Worm (Caenorhabditis elegans): ENCODE measurements around the gene C36E8.4.

C36E8.4 gene

ce11 chrIII:4012036-4012435 is at the start of gene C36E8.4:
Gene C36E8.4, plus strand, starts transcription at chrIII:4012336.
- TF ChIP-seq nhr-23 (tag; optimal IDR thresholded peaks at IDR 0.05) (no peak), nhr-28 (tag; optimal IDR thresholded peaks at IDR 0.05) (no peak), ZK546.5 (tag; optimal IDR thresholded peaks at IDR 0.05) (no peak), fkh-10 (GFP tag; optimal IDR thresholded peaks at IDR 0.05) (no peak), ceh-28 (tag; optimal IDR thresholded peaks at IDR 0.05) (no peak), fkh-2 (tag; optimal IDR thresholded peaks at IDR 0.05) (no peak), lin-39 (tag; optimal IDR thresholded peaks at IDR 0.05) (no peak), lsy-12 (tag; optimal IDR thresholded peaks at IDR 0.05) (no peak), nhr-43 (tag; optimal IDR thresholded peaks at IDR 0.05; ENCODE audit: poor library complexity, severe bottlenecking) (no peak), unc-62 (GFP tag; optimal IDR thresholded peaks at IDR 0.05) (no peak), zag-1 (tag; optimal IDR thresholded peaks at IDR 0.05) (no peak), aly-2 (tag; optimal IDR thresholded peaks at IDR 0.05) (no peak), eor-1 (tag; optimal IDR thresholded peaks at IDR 0.05) (no peak), ama-1 (optimal IDR thresholded peaks at IDR 0.05) (no peak), lin-15B (tag; optimal IDR thresholded peaks at IDR 0.05) (no peak), skn-1 (tag; optimal IDR thresholded peaks at IDR 0.05) (no peak), nhr-237 (tag; optimal IDR thresholded peaks at IDR 0.05) (no peak), nhr-25 (tag; optimal IDR thresholded peaks at IDR 0.05) (no peak), nfya-1 (tag; optimal IDR thresholded peaks at IDR 0.05; ENCODE audit: insufficient read depth) (no peak)

ce11 chrIII:3964237-3964636 is 47.9 kb upstream of the C36E8.4 start, which contains the start of gene R10E9.2:
Gene R10E9.2, minus strand, starts transcription at chrIII:3964337.
- TF ChIP-seq fkh-10 (GFP tag; optimal IDR thresholded peaks at IDR 0.05) (no peak), nhr-11 (tag; optimal IDR thresholded peaks at IDR 0.05) (no peak), ztf-11 (tag; optimal IDR thresholded peaks at IDR 0.05) (no peak), unc-62 (GFP tag; optimal IDR thresholded peaks at IDR 0.05) (no peak), lsy-12 (tag; optimal IDR thresholded peaks at IDR 0.05) (no peak), R02D3.7 (tag; optimal IDR thresholded peaks at IDR 0.05) (no peak), nhr-12 (tag; optimal IDR thresholded peaks at IDR 0.05) (no peak), ama-1 (optimal IDR thresholded peaks at IDR 0.05) (no peak), nfya-1 (tag; optimal IDR thresholded peaks at IDR 0.05; ENCODE audit: insufficient read depth) (no peak), elt-1 (tag; optimal IDR thresholded peaks at IDR 0.05) (no peak), ceh-28 (tag; optimal IDR thresholded peaks at IDR 0.05) (no peak), hmg-11 (tag; optimal IDR thresholded peaks at IDR 0.05) (no peak), nhr-77 (tag; optimal IDR thresholded peaks at IDR 0.05) (no peak), sea-2 (GFP tag; optimal IDR thresholded peaks at IDR 0.05) (no peak), skn-1 (tag; optimal IDR thresholded peaks at IDR 0.05) (no peak), pha-4 (tag; optimal IDR thresholded peaks at IDR 0.05) (no peak)

- TF ChIP-seq ztf-11 (tag; optimal IDR thresholded peaks at IDR 0.05), result no peak
- TF ChIP-seq eor-1 (tag; optimal IDR thresholded peaks at IDR 0.05), result no peak
- TF ChIP-seq fkh-2 (tag; optimal IDR thresholded peaks at IDR 0.05), result no peak
- TF ChIP-seq daf-12 (tag; optimal IDR thresholded peaks at IDR 0.05), result no peak
- TF ChIP-seq nhr-76 (tag; optimal IDR thresholded peaks at IDR 0.05), result no peak
- no peak for TF ChIP-seq nhr-67 (tag; optimal IDR thresholded peaks at IDR 0.05)
- no peak for TF ChIP-seq elt-1 (tag; optimal IDR thresholded peaks at IDR 0.05)
- TF ChIP-seq nhr-11 (tag; optimal IDR thresholded peaks at IDR 0.05), result no peak
- TF ChIP-seq ama-1 (optimal IDR thresholded peaks at IDR 0.05), result no peak
- TF ChIP-seq elt-3 (tag; optimal IDR thresholded peaks at IDR 0.05), result no peak
- no peak for TF ChIP-seq zag-1 (tag; optimal IDR thresholded peaks at IDR 0.05)
- TF ChIP-seq R02D3.7 (tag; optimal IDR thresholded peaks at IDR 0.05), result no peak
- no peak for TF ChIP-seq lin-15B (tag; optimal IDR thresholded peaks at IDR 0.05)
- TF ChIP-seq ceh-82 (tag; optimal IDR thresholded peaks at IDR 0.05), result no peak
- no peak for TF ChIP-seq nhr-237 (tag; optimal IDR thresholded peaks at IDR 0.05)
- TF ChIP-seq ceh-9 (tag; optimal IDR thresholded peaks at IDR 0.05), result no peak
- no peak for TF ChIP-seq nhr-43 (tag; optimal IDR thresholded peaks at IDR 0.05; ENCODE audit: poor library complexity, severe bottlenecking)
- no peak for TF ChIP-seq sea-2 (GFP tag; optimal IDR thresholded peaks at IDR 0.05)
- TF ChIP-seq nhr-12 (tag; optimal IDR thresholded peaks at IDR 0.05), result no peak
Observed at ce11 chrIII:3966143-3966542, 46.0 kb upstream of the C36E8.4 start.

- TF ChIP-seq nfya-1 (tag; optimal IDR thresholded peaks at IDR 0.05; ENCODE audit: insufficient read depth) (no peak), lin-39 (tag; optimal IDR thresholded peaks at IDR 0.05) (peak; percentile 38), fkh-2 (tag; optimal IDR thresholded peaks at IDR 0.05) (no peak)
Observed at ce11 chrIII:3969133-3969532, 43.0 kb upstream of the C36E8.4 start.

ce11 chrIII:3970395-3970794 is 41.7 kb upstream of the C36E8.4 start:
- TF ChIP-seq fkh-10 (GFP tag; optimal IDR thresholded peaks at IDR 0.05) (no peak), lin-39 (tag; optimal IDR thresholded peaks at IDR 0.05) (no peak), nfya-1 (tag; optimal IDR thresholded peaks at IDR 0.05; ENCODE audit: insufficient read depth) (no peak), mml-1 (tag; optimal IDR thresholded peaks at IDR 0.05) (no peak), ZK546.5 (tag; optimal IDR thresholded peaks at IDR 0.05) (no peak), tbx-2 (tag; optimal IDR thresholded peaks at IDR 0.05) (no peak), unc-39 (tag; optimal IDR thresholded peaks at IDR 0.05) (no peak), skn-1 (tag; optimal IDR thresholded peaks at IDR 0.05) (no peak), nhr-28 (tag; optimal IDR thresholded peaks at IDR 0.05) (no peak), pqm-1 (tag; optimal IDR thresholded peaks at IDR 0.05) (no peak), fos-1 (tag; optimal IDR thresholded peaks at IDR 0.05) (no peak), aly-2 (tag; optimal IDR thresholded peaks at IDR 0.05) (no peak), daf-12 (tag; optimal IDR thresholded peaks at IDR 0.05) (no peak), ceh-82 (tag; optimal IDR thresholded peaks at IDR 0.05) (no peak), nhr-67 (tag; optimal IDR thresholded peaks at IDR 0.05) (no peak), elt-1 (tag; optimal IDR thresholded peaks at IDR 0.05) (no peak), zag-1 (tag; optimal IDR thresholded peaks at IDR 0.05) (no peak)
